Worm (Caenorhabditis elegans): ENCODE data around the gene C08B6.11.

- TF ChIP-seq nhr-71 (tag; optimal IDR thresholded peaks at IDR 0.05) = no peak
- TF ChIP-seq xbp-1 (tag; optimal IDR thresholded peaks at IDR 0.05) = no peak
- no peak for TF ChIP-seq ztf-4 (tag; optimal IDR thresholded peaks at IDR 0.05)
- no peak for TF ChIP-seq nhr-11 (tag; optimal IDR thresholded peaks at IDR 0.05)
- no peak for TF ChIP-seq unc-130 (tag; optimal IDR thresholded peaks at IDR 0.05)
These were observed 3.7 kb downstream of the C08B6.11 start for ce11 chrV:10111129-10111528.
